Fruit fly (Drosophila melanogaster): ENCODE measurements around the gene CG15172.

CG15172 gene

DNA sequence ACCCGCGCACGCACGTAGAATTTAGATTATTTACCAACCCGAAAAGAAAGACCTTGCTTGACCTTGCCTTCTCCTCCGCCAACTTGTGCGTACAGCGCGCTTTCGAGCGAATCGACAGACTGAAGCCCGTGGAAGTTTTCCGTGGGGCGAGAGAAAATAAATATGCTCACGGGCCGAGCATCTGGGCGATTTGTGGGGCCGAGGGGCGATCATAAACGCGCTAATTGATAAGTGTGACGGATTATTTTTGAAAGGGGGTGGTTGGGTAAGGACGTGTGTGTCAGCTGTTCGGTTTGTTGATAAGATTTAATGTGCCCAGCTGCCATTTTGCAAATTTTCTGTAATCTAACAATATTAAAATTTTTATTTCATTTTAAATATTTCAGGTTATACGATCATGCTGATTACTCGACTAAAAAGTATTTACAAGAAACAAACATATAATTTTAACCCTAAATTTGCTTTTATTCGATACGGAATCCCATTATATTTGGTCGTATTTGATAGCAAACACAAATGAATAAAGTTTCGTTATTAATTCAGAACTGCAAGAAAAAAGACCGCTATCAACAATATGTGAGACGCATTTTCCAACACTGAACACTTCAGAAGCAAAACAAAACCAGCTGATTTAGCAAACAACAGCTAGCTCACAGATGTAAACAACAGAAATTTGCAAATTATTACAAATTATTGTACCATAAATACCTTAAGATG is 48.0 kb upstream of the CG15172 start, which contains the start of the genes L2HGDH and CG10431 (continued):
- TF ChIP-seq HmgZ (tag; optimal IDR thresholded peaks at IDR 0.05) (peak; percentile 51), az2 (GFP tag; optimal IDR thresholded peaks at IDR 0.05) (peak; percentile 57), CG11723 (GFP tag; optimal IDR thresholded peaks at IDR 0.05) (peak; percentile 37), tio (GFP tag; optimal IDR thresholded peaks at IDR 0.05) (peak; percentile 40), CG17361 (GFP tag; IDR thresholded peaks at IDR 0.05) (peak; percentile 79), vfl (GFP tag; optimal IDR thresholded peaks at IDR 0.05) (no peak), CG18764 (GFP tag; optimal IDR thresholded peaks at IDR 0.05) (no peak), CG10462 (GFP tag; optimal IDR thresholded peaks at IDR 0.05) (peak; percentile 31), CG11247 (GFP tag; IDR thresholded peaks at IDR 0.05) (peak; percentile 26; the same call in 1 of the 2 replicates), Sox100B (GFP tag; optimal IDR thresholded peaks at IDR 0.05) (peak; percentile 66), CG8765 (GFP tag; IDR thresholded peaks at IDR 0.05) (no peak), Mad (GFP tag; optimal IDR thresholded peaks at IDR 0.05) (peak; percentile 31), CG9215 (GFP tag; IDR thresholded peaks at IDR 0.05) (peak; percentile 8; the same call in 1 of the 2 replicates), HLH4C (GFP tag; IDR thresholded peaks at IDR 0.05; ENCODE audit: partially characterized antibody) (no peak), hkb (optimal IDR thresholded peaks at IDR 0.05) (peak; percentile 26), hkb (GFP tag; IDR thresholded peaks at IDR 0.05) (no peak), wek (GFP tag; optimal IDR thresholded peaks at IDR 0.05) (peak; percentile 3), MTF-1 (GFP tag; optimal IDR thresholded peaks at IDR 0.05; ENCODE audit: borderline replicate concordance) (peak; percentile 70), Antp (GFP tag; optimal IDR thresholded peaks at IDR 0.05) (peak; percentile 42), odd (GFP tag; optimal IDR thresholded peaks at IDR 0.05) (peak; percentile 30), lmd (GFP tag; IDR thresholded peaks at IDR 0.05) (0 out of 2 replicates have a peak, but pooled peaks have one; percentile 21), unpg (GFP tag; optimal IDR thresholded peaks at IDR 0.05) (peak; percentile 58), CG15011 (GFP tag; optimal IDR thresholded peaks at IDR 0.05) (peak; percentile 2), inv (GFP tag; IDR thresholded peaks at IDR 0.05; ENCODE audit: partially characterized antibody) (no peak), ewg (GFP tag; optimal IDR thresholded peaks at IDR 0.05) (peak; percentile 21), CG2889 (GFP tag; IDR thresholded peaks at IDR 0.05) (no peak), sens (GFP tag) (peak; percentile 92), CG4424 (GFP tag; optimal IDR thresholded peaks at IDR 0.05) (peak; percentile 76), dmrt99B (tag; optimal IDR thresholded peaks at IDR 0.05) (peak; percentile 60), NK7.1 (GFP tag; optimal IDR thresholded peaks at IDR 0.05) (no peak), Xbp1 (GFP tag; optimal IDR thresholded peaks at IDR 0.05) (peak; percentile 68), mirr (GFP tag; optimal IDR thresholded peaks at IDR 0.05) (peak; percentile 67), lov (optimal IDR thresholded peaks at IDR 0.05) (no peak), lov (GFP tag; IDR thresholded peaks at IDR 0.05) (no peak), ranshi (GFP tag; IDR thresholded peaks at IDR 0.05) (no peak; the same call in 1 of the 2 replicates), nmo (GFP tag; optimal IDR thresholded peaks at IDR 0.05) (peak; percentile 78), so (GFP tag; IDR thresholded peaks at IDR 0.05) (0 out of 3 replicates have a peak, but pooled peaks have one; percentile 32), Hr51 (GFP tag; optimal IDR thresholded peaks at IDR 0.05) (peak in 1 of 2 experiments; percentile 69), maf-S (GFP tag; optimal IDR thresholded peaks at IDR 0.05) (peak; percentile 5), bsh (GFP tag; optimal IDR thresholded peaks at IDR 0.05) (peak in 1 of 2 experiments; percentile 41), CG1602 (GFP tag; optimal IDR thresholded peaks at IDR 0.05) (peak; percentile 55), ac (GFP tag; optimal IDR thresholded peaks at IDR 0.05) (no peak), CG10209 (GFP tag; optimal IDR thresholded peaks at IDR 0.05) (peak; percentile 30), CG4282 (GFP tag; optimal IDR thresholded peaks at IDR 0.05) (no peak), chm (GFP tag; IDR thresholded peaks at IDR 0.05) (no peak), aop (GFP tag; IDR thresholded peaks at IDR 0.05) (no peak), D19A (tag; optimal IDR thresholded peaks at IDR 0.05) (peak; percentile 57), dpn (GFP tag; optimal IDR thresholded peaks at IDR 0.05) (peak; percentile 42 to 68), Usf (GFP tag; optimal IDR thresholded peaks at IDR 0.05) (no peak), Bgb (GFP tag; IDR thresholded peaks at IDR 0.05; ENCODE audit: partially characterized antibody) (peak; percentile 30; the same call in 1 of the 2 replicates)
